Worm (Caenorhabditis elegans) whole organism, L3 larva: ENCODE measurements around the gene mlk-1.

Experiments
- R02D3.7 ChIP-seq: fragments of 150-350 bp; optimal IDR thresholded peaks from 2 replicates; lab custom pipeline; 2014; ENCODE audit warnings: missing biosample characterization, missing genetic modification characterization
- ZK546.5 ChIP-seq: sonication (generic microtip); optimal IDR thresholded peaks from 2 replicates; lab custom pipeline; 2017; ENCODE audit warnings: missing biosample characterization, missing genetic modification characterization
- aly-2 ChIP-seq: fragments of 150-350 bp; optimal IDR thresholded peaks from 2 replicates; lab custom pipeline; 2014; ENCODE audit warnings: missing biosample characterization, missing genetic modification characterization
- ceh-16 ChIP-seq: sonication (generic microtip); optimal IDR thresholded peaks from 2 replicates; lab custom pipeline; 2017; ENCODE audit warnings: missing biosample characterization, missing genetic modification characterization
- ceh-28 ChIP-seq: fragments of 150-350 bp; optimal IDR thresholded peaks from 2 replicates; lab custom pipeline; 2014; ENCODE audit warnings: missing biosample characterization, missing genetic modification reagents, missing genetic modification characterization
- ceh-82 ChIP-seq: fragments of 150-350 bp; optimal IDR thresholded peaks from 2 replicates; lab custom pipeline; 2014; ENCODE audit warnings: missing biosample characterization, missing genetic modification characterization
- daf-12 ChIP-seq: fragments of 150-350 bp; optimal IDR thresholded peaks from 2 replicates; lab custom pipeline; 2014; ENCODE audit warnings: missing biosample characterization, missing genetic modification reagents, missing genetic modification characterization
- egl-27 ChIP-seq: sonication (generic microtip); optimal IDR thresholded peaks from 4 replicates; lab custom pipeline; 2017; ENCODE audit warnings: missing biosample characterization, missing genetic modification reagents, missing genetic modification characterization
- elt-1 ChIP-seq: fragments of 150-350 bp; optimal IDR thresholded peaks from 2 replicates; lab custom pipeline; 2014; ENCODE audit warnings: missing biosample characterization, missing genetic modification characterization
- elt-3 ChIP-seq, 3 experiments: fragments of 150-350 bp in 1 of 3; sonication (generic microtip) in 2 of 3; optimal IDR thresholded peaks; 2 replicates in 2 of 3; 4 replicates in 1 of 3; lab custom pipeline; 2014 to 2017; ENCODE audit warnings: missing biosample characterization in 3 of 3, missing genetic modification characterization in 3 of 3
- eor-1 ChIP-seq, 2 experiments: fragments of 150-350 bp; optimal IDR thresholded peaks; 2 replicates each; lab custom pipeline; 2014 to 2018; ENCODE audit warnings: missing biosample characterization in 2 of 2, missing genetic modification characterization in 2 of 2
- fkh-10 ChIP-seq: sonication (generic microtip); optimal IDR thresholded peaks from 2 replicates; lab custom pipeline; 2017; ENCODE audit warnings: missing biosample characterization, missing genetic modification reagents, missing genetic modification characterization
- lin-15B ChIP-seq: fragments of 150-350 bp; optimal IDR thresholded peaks from 2 replicates; lab custom pipeline; 2014; ENCODE audit warnings: missing biosample characterization, missing genetic modification characterization
- lin-39 ChIP-seq: fragments of 150-350 bp; optimal IDR thresholded peaks from 2 replicates; lab custom pipeline; 2018; ENCODE audit warnings: missing biosample characterization, missing genetic modification reagents, missing genetic modification characterization
- mdl-1 ChIP-seq: fragments of 150-350 bp; optimal IDR thresholded peaks from 2 replicates; lab custom pipeline; 2014; ENCODE audit warnings: missing biosample characterization, missing genetic modification characterization
- mml-1 ChIP-seq: fragments of 150-350 bp; sonication (generic microtip); optimal IDR thresholded peaks from 3 replicates; lab custom pipeline; 2014; ENCODE audit warnings: missing biosample characterization, missing genetic modification characterization
- nfya-1 ChIP-seq: sonication (generic microtip); optimal IDR thresholded peaks from 2 replicates; lab custom pipeline; 2017; ENCODE audit warnings: missing genetic modification characterization, mild to moderate bottlenecking, missing compliant biosample characterization, antibody characterized with exemption, moderate library complexity; ENCODE audit not compliant: insufficient read depth
- nhr-11 ChIP-seq: fragments of 150-350 bp; optimal IDR thresholded peaks from 2 replicates; lab custom pipeline; 2014; ENCODE audit warnings: missing biosample characterization, missing genetic modification characterization
- nhr-23 ChIP-seq: fragments of 150-350 bp; optimal IDR thresholded peaks from 2 replicates; lab custom pipeline; 2014; ENCODE audit warnings: missing biosample characterization, missing genetic modification reagents, missing genetic modification characterization
- nhr-25 ChIP-seq: sonication (generic microtip); optimal IDR thresholded peaks from 2 replicates; lab custom pipeline; 2017; ENCODE audit warnings: missing biosample characterization, missing genetic modification characterization
- nhr-28 ChIP-seq: fragments of 150-350 bp; optimal IDR thresholded peaks from 2 replicates; lab custom pipeline; 2014; ENCODE audit warnings: missing biosample characterization, missing genetic modification characterization
- nhr-43 ChIP-seq: sonication (generic microtip); optimal IDR thresholded peaks from 2 replicates; lab custom pipeline; 2016; ENCODE audit warnings: mild to moderate bottlenecking, missing genetic modification characterization, missing compliant biosample characterization; ENCODE audit not compliant: poor library complexity, severe bottlenecking
- nhr-67 ChIP-seq: fragments of 150-350 bp; optimal IDR thresholded peaks from 2 replicates; lab custom pipeline; 2014; ENCODE audit warnings: missing biosample characterization, missing genetic modification characterization
- nhr-76 ChIP-seq: fragments of 150-350 bp; sonication (generic microtip); optimal IDR thresholded peaks from 5 replicates; lab custom pipeline; 2014; ENCODE audit warnings: missing biosample characterization, missing genetic modification characterization
- nhr-77 ChIP-seq: fragments of 150-350 bp; optimal IDR thresholded peaks from 2 replicates; lab custom pipeline; 2014; ENCODE audit warnings: missing biosample characterization, missing genetic modification characterization
- pqm-1 ChIP-seq: fragments of 150-350 bp; optimal IDR thresholded peaks from 2 replicates; lab custom pipeline; 2017; ENCODE audit warnings: missing biosample characterization, missing genetic modification characterization, inconsistent platforms
- snpc-4 ChIP-seq: fragments of 150-350 bp; optimal IDR thresholded peaks from 2 replicates; lab custom pipeline; 2014; ENCODE audit warnings: missing biosample characterization, missing genetic modification characterization
- tbx-2 ChIP-seq: sonication (generic microtip); optimal IDR thresholded peaks from 2 replicates; lab custom pipeline; 2016; ENCODE audit warnings: mild to moderate bottlenecking, missing genetic modification characterization, missing compliant biosample characterization
- unc-39 ChIP-seq: sonication (generic microtip); optimal IDR thresholded peaks from 4 replicates; lab custom pipeline; 2017; ENCODE audit warnings: missing biosample characterization, missing genetic modification characterization
- unc-62 ChIP-seq: fragments of 150-350 bp; sonication (generic microtip); optimal IDR thresholded peaks from 4 replicates; lab custom pipeline; 2014; ENCODE audit warnings: missing biosample characterization, missing genetic modification reagents, missing genetic modification characterization
- zag-1 ChIP-seq: fragments of 150-350 bp; optimal IDR thresholded peaks from 2 replicates; lab custom pipeline; 2014; ENCODE audit warnings: missing biosample characterization, missing genetic modification characterization
- ztf-11 ChIP-seq: fragments of 150-350 bp; optimal IDR thresholded peaks from 2 replicates; lab custom pipeline; 2014; ENCODE audit warnings: missing biosample characterization, missing genetic modification characterization

Gene mlk-1

ce11 chrV:5098925-5099324 is 34.3 kb upstream of the mlk-1 start, which contains the start of gene unc-46:
Gene unc-46 (minus strand): TSS chrV:5099025.
- TF ChIP-seq elt-1 (no peak), egl-27 (tag; lab: Kevin White, UChicago) (no peak), elt-3 (tag; optimal IDR thresholded peaks at IDR 0.05; lab: Kevin White, UChicago) (no peak), lin-39 (no peak), snpc-4 (no peak), nhr-23 (tag; lab: Kevin White, UChicago) (no peak), tbx-2 (tag; lab: Kevin White, UChicago) (no peak), ceh-16 (tag; lab: Kevin White, UChicago) (no peak), lin-15B (tag; lab: Kevin White, UChicago) (no peak), daf-12 (no peak), mml-1 (no peak), nhr-25 (tag; lab: Kevin White, UChicago) (no peak), zag-1 (no peak), ceh-82 (tag; lab: Kevin White, UChicago) (no peak), R02D3.7 (tag; lab: Kevin White, UChicago) (no peak), nhr-11 (tag; lab: Kevin White, UChicago) (no peak)

ce11 chrV:5097035-5097434 is 32.4 kb upstream of the mlk-1 start, which contains the start of gene C04F5.2:
Gene C04F5.2 (minus strand): TSS chrV:5097135.
- TF ChIP-seq unc-62 (GFP tag; lab: Kevin White, UChicago) (no peak), elt-3 (tag; optimal IDR thresholded peaks at IDR 0.05; lab: Kevin White, UChicago) (no peak)

ce11 chrV:5090386-5090785 is 25.8 kb upstream of the mlk-1 start:
- TF ChIP-seq nhr-28 (no peak), eor-1 (tag; optimal IDR thresholded peaks at IDR 0.05; lab: Kevin White, UChicago) (no peak), elt-1 (peak; percentile 18), nhr-67 (tag; lab: Kevin White, UChicago) (no peak), ZK546.5 (tag; lab: Kevin White, UChicago) (no peak), nhr-43 (tag; lab: Kevin White, UChicago) (no peak), R02D3.7 (tag; lab: Kevin White, UChicago) (no peak), nfya-1 (tag; lab: Kevin White, UChicago) (no peak), aly-2 (tag; lab: Kevin White, UChicago) (no peak), fkh-10 (peak; percentile 20), ztf-11 (tag; lab: Kevin White, UChicago) (no peak)

- no peak for TF ChIP-seq nhr-25 (tag; lab: Kevin White, UChicago)
Observed at ce11 chrV:5089497-5090134, 25.0 kb upstream of the mlk-1 start, which contains the start of gene glb-32. Gene glb-32 (minus strand): TSS chrV:5089547.

ce11 chrV:5088311-5088710 is 23.7 kb upstream of the mlk-1 start:
- TF ChIP-seq elt-3 (tag; optimal IDR thresholded peaks at IDR 0.05; lab: Kevin White, UChicago), result no peak
- no peak for TF ChIP-seq eor-1 (tag; optimal IDR thresholded peaks at IDR 0.05; lab: Kevin White, UChicago)
- no peak for TF ChIP-seq nhr-67 (tag; lab: Kevin White, UChicago)
- no peak for TF ChIP-seq snpc-4
- no peak for TF ChIP-seq ceh-28
- no peak for TF ChIP-seq lin-39
- no peak for TF ChIP-seq nhr-77 (tag; lab: Kevin White, UChicago)
- no peak for TF ChIP-seq pqm-1
- TF ChIP-seq nhr-25 (tag; lab: Kevin White, UChicago), result no peak
- no peak for TF ChIP-seq nhr-76 (tag; lab: Kevin White, UChicago)
- TF ChIP-seq egl-27 (tag; lab: Kevin White, UChicago), result no peak
- TF ChIP-seq mdl-1 (tag; lab: Kevin White, UChicago), result no peak
- no peak for TF ChIP-seq lin-15B (tag; lab: Kevin White, UChicago)
- TF ChIP-seq unc-39 (tag; lab: Kevin White, UChicago), result no peak
